Worm (Caenorhabditis elegans) whole organism, early embryonic: ENCODE measurements around the gene vap-2.
A peak's percentile ranks its signal among the peaks of the same experiment; 100 is the strongest.

Experiments
- B0310.2 ChIP-seq: sonication (generic microtip); optimal IDR thresholded peaks from 2 replicates; lab custom pipeline; 2016; ENCODE audit warnings: mild to moderate bottlenecking, missing genetic modification characterization, missing compliant biosample characterization
- F13C5.2 ChIP-seq: sonication (generic microtip); optimal IDR thresholded peaks from 2 replicates; lab custom pipeline; 2017; ENCODE audit warnings: mild to moderate bottlenecking, missing genetic modification characterization, inconsistent platforms, missing compliant biosample characterization
- aly-1 ChIP-seq: sonication (generic microtip); optimal IDR thresholded peaks from 2 replicates; lab custom pipeline; 2016; ENCODE audit warnings: missing genetic modification characterization, missing compliant biosample characterization
- ama-1 ChIP-seq: fragments of 150-350 bp; optimal IDR thresholded peaks from 2 replicates; lab custom pipeline; 2014
- ceh-13 ChIP-seq: fragments of 200-800 bp; sonication (Bioruptor generic); optimal IDR thresholded peaks from 2 replicates; lab custom pipeline; 2018; ENCODE audit warnings: mild to moderate bottlenecking, missing genetic modification characterization, missing compliant biosample characterization
- ceh-36 ChIP-seq: sonication (generic microtip); optimal IDR thresholded peaks from 2 replicates; lab custom pipeline; 2016; ENCODE audit warnings: missing genetic modification characterization, inconsistent platforms, missing compliant biosample characterization
- ets-7 ChIP-seq: sonication (generic microtip); optimal IDR thresholded peaks from 2 replicates; lab custom pipeline; 2016; ENCODE audit warnings: missing genotype, missing genetic modification characterization, missing compliant biosample characterization
- flt-1 ChIP-seq: fragments of 200-800 bp; sonication (Bioruptor generic); IDR thresholded peaks from 2 replicates; pipeline ENCODE4 v1.3.6; 2022; ENCODE audit warnings: missing genetic modification characterization, missing compliant biosample characterization
- hmbx-1 ChIP-seq: sonication (generic microtip); optimal IDR thresholded peaks from 2 replicates; lab custom pipeline; 2016; ENCODE audit warnings: mild to moderate bottlenecking, missing genetic modification characterization, missing compliant biosample characterization
- hmg-4 ChIP-seq: fragments of 200-800 bp; sonication (Bioruptor generic); optimal IDR thresholded peaks from 2 replicates; lab custom pipeline; 2018; ENCODE audit warnings: mild to moderate bottlenecking, missing genetic modification characterization, missing compliant biosample characterization
- hnd-1 ChIP-seq: sonication (generic microtip); optimal IDR thresholded peaks from 2 replicates; lab custom pipeline; 2016; ENCODE audit warnings: missing genetic modification characterization, missing compliant biosample characterization
- pes-1 ChIP-seq: fragments of 200-800 bp; sonication (Bioruptor generic); IDR thresholded peaks from 2 replicates; pipeline ENCODE4 v1.3.6; 2022; ENCODE audit warnings: missing genetic modification reagents, missing genetic modification characterization, missing compliant biosample characterization
- scrt-1 ChIP-seq: fragments of 200-800 bp; sonication (Bioruptor generic); IDR thresholded peaks from 2 replicates; pipeline ENCODE4 v1.3.6; 2022; ENCODE audit warnings: missing genetic modification characterization, missing compliant biosample characterization
- sea-1 ChIP-seq: fragments of 200-800 bp; sonication (Bioruptor generic); conservative IDR thresholded peaks from 2 replicates; pipeline ENCODE4 v1.3.6; 2022; ENCODE audit warnings: missing genetic modification characterization, missing compliant biosample characterization
- tbx-11 ChIP-seq: fragments of 200-800 bp; sonication (Bioruptor generic); IDR thresholded peaks from 2 replicates; pipeline ENCODE4 v1.3.6; 2022; ENCODE audit warnings: missing genetic modification characterization, missing compliant biosample characterization
- tbx-37 ChIP-seq: fragments of 200-800 bp; sonication (Bioruptor generic); conservative IDR thresholded peaks from 2 replicates; pipeline ENCODE4 v1.3.6; 2022; ENCODE audit warnings: missing genetic modification reagents, missing genetic modification characterization, missing compliant biosample characterization
- tra-4 ChIP-seq: sonication (generic microtip); optimal IDR thresholded peaks from 2 replicates; lab custom pipeline; 2017; ENCODE audit warnings: missing genetic modification characterization, missing compliant biosample characterization

vap-2 gene

ce11 chrX:10769959-10770358, 22.4 kb downstream of the vap-2 start:
- TF ChIP-seq B0310.2 (no peak), flt-1 (GFP tag; lab: Robert Waterston, UW) (no peak), sea-1 (GFP tag; lab: Robert Waterston, UW) (peak; percentile 46; the same call in 1 of the 2 replicates)

ce11 chrX:10769232-10769738, 23.1 kb downstream of the vap-2 start, which contains the start of gene sma-9:
Gene sma-9 (plus strand): TSS chrX:10769282.
- TF ChIP-seq ama-1 (lab: Kevin White, UChicago) (no peak), tbx-37 (GFP tag; lab: Robert Waterston, UW) (no peak), hnd-1 (tag; lab: Kevin White, UChicago) (no peak), B0310.2 (no peak), tra-4 (tag; lab: Kevin White, UChicago) (no peak), ets-7 (tag; lab: Kevin White, UChicago) (no peak), ceh-13 (GFP tag; lab: Kevin White, UChicago) (no peak), tbx-11 (GFP tag; lab: Robert Waterston, UW) (no peak), aly-1 (tag; lab: Kevin White, UChicago) (no peak), sea-1 (GFP tag; lab: Robert Waterston, UW) (no peak), ceh-36 (tag; lab: Kevin White, UChicago) (no peak), hmbx-1 (no peak), scrt-1 (GFP tag; lab: Robert Waterston, UW) (no peak), F13C5.2 (tag; lab: Kevin White, UChicago) (no peak), hmg-4 (no peak), pes-1 (GFP tag; lab: Robert Waterston, UW) (no peak), flt-1 (GFP tag; lab: Robert Waterston, UW) (no peak)

ce11 chrX:10768289-10769153, 23.8 kb downstream of the vap-2 start:
- TF ChIP-seq scrt-1 (GFP tag; lab: Robert Waterston, UW) = no peak
- peak; percentile 11 for TF ChIP-seq F13C5.2 (tag; lab: Kevin White, UChicago)
- no peak for TF ChIP-seq pes-1 (GFP tag; lab: Robert Waterston, UW)
- no peak for TF ChIP-seq tra-4 (tag; lab: Kevin White, UChicago)
- 0 out of 2 replicates have a peak, but pooled peaks have one; percentile 37 for TF ChIP-seq sea-1 (GFP tag; lab: Robert Waterston, UW)
- no peak for TF ChIP-seq hmg-4

ce11 chrX:10767669-10768068, 24.7 kb downstream of the vap-2 start:
- TF ChIP-seq F13C5.2 (tag; lab: Kevin White, UChicago) = no peak
- TF ChIP-seq B0310.2 = no peak
- no peak for TF ChIP-seq flt-1 (GFP tag; lab: Robert Waterston, UW)
- TF ChIP-seq scrt-1 (GFP tag; lab: Robert Waterston, UW) = no peak
- no peak for TF ChIP-seq tbx-37 (GFP tag; lab: Robert Waterston, UW)
- no peak for TF ChIP-seq hmbx-1
- no peak for TF ChIP-seq hnd-1 (tag; lab: Kevin White, UChicago)

- no peak for TF ChIP-seq hmg-4
- no peak for TF ChIP-seq scrt-1 (GFP tag; lab: Robert Waterston, UW)
- no peak for TF ChIP-seq sea-1 (GFP tag; lab: Robert Waterston, UW)
- no peak for TF ChIP-seq tra-4 (tag; lab: Kevin White, UChicago)
- TF ChIP-seq ama-1 (lab: Kevin White, UChicago) = no peak
- TF ChIP-seq aly-1 (tag; lab: Kevin White, UChicago) = no peak
- TF ChIP-seq flt-1 (GFP tag; lab: Robert Waterston, UW) = no peak
- no peak for TF ChIP-seq hnd-1 (tag; lab: Kevin White, UChicago)
- TF ChIP-seq pes-1 (GFP tag; lab: Robert Waterston, UW) = no peak
- TF ChIP-seq ceh-36 (tag; lab: Kevin White, UChicago) = no peak
- TF ChIP-seq ets-7 (tag; lab: Kevin White, UChicago) = no peak
- TF ChIP-seq tbx-37 (GFP tag; lab: Robert Waterston, UW) = no peak
- TF ChIP-seq ceh-13 (GFP tag; lab: Kevin White, UChicago) = no peak
Observed at ce11 chrX:10766966-10767644, 25.2 kb downstream of the vap-2 start.

- TF ChIP-seq scrt-1 (GFP tag; lab: Robert Waterston, UW) = no peak
- TF ChIP-seq hmbx-1 = no peak
- TF ChIP-seq aly-1 (tag; lab: Kevin White, UChicago) = peak; percentile 46
- TF ChIP-seq flt-1 (GFP tag; lab: Robert Waterston, UW) = 0 out of 2 replicates have a peak, but pooled peaks have one; percentile 6
- peak; percentile 82 for TF ChIP-seq F13C5.2 (tag; lab: Kevin White, UChicago)
- TF ChIP-seq B0310.2 = peak; percentile 52
- TF ChIP-seq hmg-4 = peak; percentile 88
- TF ChIP-seq ceh-13 (GFP tag; lab: Kevin White, UChicago) = peak; percentile 28
- no peak for TF ChIP-seq tra-4 (tag; lab: Kevin White, UChicago)
- TF ChIP-seq ets-7 (tag; lab: Kevin White, UChicago) = peak; percentile 22
- no peak for TF ChIP-seq ceh-36 (tag; lab: Kevin White, UChicago)
- TF ChIP-seq hnd-1 (tag; lab: Kevin White, UChicago) = peak; percentile 3
- no peak for TF ChIP-seq pes-1 (GFP tag; lab: Robert Waterston, UW)
- no peak for TF ChIP-seq ama-1 (lab: Kevin White, UChicago)
- no peak for TF ChIP-seq sea-1 (GFP tag; lab: Robert Waterston, UW)
- TF ChIP-seq tbx-11 (GFP tag; lab: Robert Waterston, UW) = no peak
- TF ChIP-seq tbx-37 (GFP tag; lab: Robert Waterston, UW) = no peak
Observed at ce11 chrX:10766123-10766622, 26.2 kb downstream of the vap-2 start.
